Worm (Caenorhabditis elegans) whole organism, L4/young adult: ENCODE measurements around the gene aqp-10.
"Not testable (repeated sequence)": the region's sequence is repeated elsewhere in the genome, so short reads cannot be mapped to it uniquely, and the experiment has no call there.

ENCODE experiments used
- W03F9.2 ChIP-seq: fragments of 150-350 bp; optimal IDR thresholded peaks from 2 replicates; lab custom pipeline; 2014; ENCODE audit warnings: missing biosample characterization, missing genetic modification characterization
- him-1 ChIP-seq: sonication (generic microtip); optimal IDR thresholded peaks from 2 replicates; lab custom pipeline; 2016; ENCODE audit warnings: missing genotype, missing genetic modification reagents, missing genetic modification characterization, missing compliant biosample characterization

- not testable (repeated sequence) for TF ChIP-seq W03F9.2, him-1 (tag; lab: Kevin White, UChicago)
Measured at ce11 chrII:9718631-9719252, 50.9 kb downstream of the aqp-10 start, which contains the start of gene Y53C12A.11.
